Fruit fly (Drosophila melanogaster): ENCODE data around the gene lmgB.

The lmgB gene

DNA sequence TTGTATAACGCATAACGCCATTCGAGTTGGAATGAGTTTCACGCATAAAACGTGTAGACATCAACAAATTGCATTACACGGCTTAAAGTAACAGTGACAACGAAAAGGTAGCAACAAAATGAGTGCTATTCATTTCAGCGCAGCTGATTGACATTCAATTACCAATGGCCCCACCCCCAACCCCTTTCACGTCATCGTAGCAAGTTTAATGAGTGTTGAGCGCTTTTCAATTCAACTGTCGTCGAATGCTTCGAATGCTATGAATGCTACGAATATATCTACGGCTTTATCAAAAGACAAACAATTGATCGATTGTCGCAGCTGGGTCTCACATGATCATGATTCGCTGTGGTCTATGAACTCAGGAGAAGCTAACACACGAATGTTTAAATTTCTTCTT is 5.2 kb upstream of the lmgB start (continued):
- TF ChIP-seq pzg (GFP tag; optimal IDR thresholded peaks at IDR 0.05) (no peak), lov (optimal IDR thresholded peaks at IDR 0.05) (no peak), lov (GFP tag; IDR thresholded peaks at IDR 0.05) (0 out of 3 replicates have a peak, but pooled peaks have one; percentile 25), tin (GFP tag; optimal IDR thresholded peaks at IDR 0.05) (no peak), Nf-YA (GFP tag; IDR thresholded peaks at IDR 0.05) (no peak), E2f2 (GFP tag; IDR thresholded peaks at IDR 0.05) (no peak), hbn (GFP tag; IDR thresholded peaks at IDR 0.05; ENCODE audit: partially characterized antibody) (no peak), CG9932 (GFP tag; IDR thresholded peaks at IDR 0.05) (no peak), sqz (GFP tag; optimal IDR thresholded peaks at IDR 0.05) (no peak), CG10431 (GFP tag; optimal IDR thresholded peaks at IDR 0.05) (peak; percentile 16), slou (GFP tag; optimal IDR thresholded peaks at IDR 0.05) (no peak), Dfd (GFP tag; optimal IDR thresholded peaks at IDR 0.05) (no peak), grau (tag; optimal IDR thresholded peaks at IDR 0.05) (no peak), CG8944 (GFP tag; optimal IDR thresholded peaks at IDR 0.05) (no peak), amos (GFP tag; IDR thresholded peaks at IDR 0.05; ENCODE audit: partially characterized antibody) (no peak), Mes4 (GFP tag; optimal IDR thresholded peaks at IDR 0.05) (no peak), CG7271 (tag; optimal IDR thresholded peaks at IDR 0.05) (no peak), Hey (tag; optimal IDR thresholded peaks at IDR 0.05) (no peak), CG12391 (tag; optimal IDR thresholded peaks at IDR 0.05) (no peak), CG1529 (GFP tag; optimal IDR thresholded peaks at IDR 0.05) (no peak), oc (tag; optimal IDR thresholded peaks at IDR 0.05) (peak; percentile 43), ind (GFP tag; optimal IDR thresholded peaks at IDR 0.05) (no peak), Optix (GFP tag; IDR thresholded peaks at IDR 0.05) (no peak), NC2α (GFP tag; optimal IDR thresholded peaks at IDR 0.05) (no peak), kni (GFP tag; optimal IDR thresholded peaks at IDR 0.05) (peak; percentile 16), CG17802 (tag; optimal IDR thresholded peaks at IDR 0.05) (no peak), CG8388 (GFP tag; optimal IDR thresholded peaks at IDR 0.05) (peak; percentile 9), da (GFP tag; optimal IDR thresholded peaks at IDR 0.05) (no peak), vvl (GFP tag; IDR thresholded peaks at IDR 0.05) (0 out of 2 replicates have a peak, but pooled peaks have one; percentile 12), CG31365 (tag; optimal IDR thresholded peaks at IDR 0.05) (no peak), Spps (tag; optimal IDR thresholded peaks at IDR 0.05) (no peak), CG31224 (GFP tag; IDR thresholded peaks at IDR 0.05) (no peak), NK7.1 (GFP tag; optimal IDR thresholded peaks at IDR 0.05) (no peak), Dref (GFP tag; IDR thresholded peaks at IDR 0.05) (no peak), otp (GFP tag; IDR thresholded peaks at IDR 0.05) (no peak), Tbp (GFP tag; optimal IDR thresholded peaks at IDR 0.05) (no peak), Adf1 (GFP tag; IDR thresholded peaks at IDR 0.05) (no peak), lab (GFP tag; optimal IDR thresholded peaks at IDR 0.05) (peak; percentile 54), p53 (GFP tag; optimal IDR thresholded peaks at IDR 0.05) (no peak), CG6272 (GFP tag; IDR thresholded peaks at IDR 0.05) (no peak), CG3407 (GFP tag; optimal IDR thresholded peaks at IDR 0.05) (no peak), bowl (GFP tag; IDR thresholded peaks at IDR 0.05) (no peak), CG16815 (GFP tag; optimal IDR thresholded peaks at IDR 0.05) (no peak), fd64A (GFP tag; optimal IDR thresholded peaks at IDR 0.05) (no peak), CG33557 (GFP tag; optimal IDR thresholded peaks at IDR 0.05) (no peak), slbo (GFP tag; IDR thresholded peaks at IDR 0.05) (no peak), emc (GFP tag; optimal IDR thresholded peaks at IDR 0.05) (no peak), CG33213 (GFP tag; optimal IDR thresholded peaks at IDR 0.05) (no peak), scrt (GFP tag; optimal IDR thresholded peaks at IDR 0.05) (no peak), dmrt99B (tag; optimal IDR thresholded peaks at IDR 0.05) (no peak), CG3281 (GFP tag; optimal IDR thresholded peaks at IDR 0.05) (no peak), D (optimal IDR thresholded peaks at IDR 0.05) (no peak), D (GFP tag; optimal IDR thresholded peaks at IDR 0.05) (no peak)
